Worm (Caenorhabditis elegans) whole organism, midembryonic: ENCODE measurements around the gene cal-1.

Source experiments
- T22C8.4 ChIP-seq: fragments of 200-800 bp; sonication (Bioruptor generic); IDR thresholded peaks from 2 replicates; pipeline ENCODE4 v1.3.6; 2022; ENCODE audit warnings: missing genetic modification characterization, missing compliant biosample characterization
- cog-1 ChIP-seq: sonication (generic microtip); optimal IDR thresholded peaks from 2 replicates; lab custom pipeline; 2016; ENCODE audit warnings: missing genetic modification characterization, missing compliant biosample characterization
- flt-1 ChIP-seq: fragments of 200-800 bp; sonication (Bioruptor generic); IDR thresholded peaks from 2 replicates; pipeline ENCODE4 v1.3.6; 2022; ENCODE audit warnings: missing genetic modification characterization, missing compliant biosample characterization
- klf-2 ChIP-seq: fragments of 200-800 bp; sonication (Bioruptor generic); conservative IDR thresholded peaks from 2 replicates; pipeline ENCODE4 v1.3.6; 2022; ENCODE audit warnings: missing genetic modification reagents, missing genetic modification characterization, missing compliant biosample characterization
- med-1 ChIP-seq: sonication (generic microtip); optimal IDR thresholded peaks from 2 replicates; lab custom pipeline; 2017; ENCODE audit warnings: missing genetic modification characterization, mild to moderate bottlenecking, missing compliant biosample characterization, antibody characterized with exemption, missing genetic modification reagents; ENCODE audit not compliant: insufficient read depth
- ref-1 ChIP-seq: fragments of 200-800 bp; sonication (Bioruptor generic); conservative IDR thresholded peaks from 2 replicates; pipeline ENCODE4 v1.3.6; 2022; ENCODE audit warnings: missing genetic modification reagents, missing genetic modification characterization, missing compliant biosample characterization
- tab-1 ChIP-seq: fragments of 200-800 bp; sonication (Bioruptor generic); IDR thresholded peaks from 2 replicates; pipeline ENCODE4 v1.3.6; 2022; ENCODE audit warnings: missing genetic modification characterization, missing compliant biosample characterization
- ztf-23 ChIP-seq: fragments of 200-800 bp; sonication (Bioruptor generic); IDR thresholded peaks from 2 replicates; pipeline ENCODE4 v1.3.6; 2022; ENCODE audit warnings: missing genetic modification reagents, missing genetic modification characterization, missing compliant biosample characterization
- ztf-29 ChIP-seq: fragments of 200-800 bp; sonication (Bioruptor generic); IDR thresholded peaks from 2 replicates; pipeline ENCODE4 v1.3.6; 2022; ENCODE audit warnings: missing genetic modification reagents, missing genetic modification characterization, missing compliant biosample characterization

cal-1 gene

ce11 chrV:12526758-12527157, 9.7 kb upstream of the cal-1 start, which contains the start of gene F45D3.1:
Gene F45D3.1 (plus strand): TSS chrV:12527058.
- no peak for TF ChIP-seq cog-1 (tag; lab: Kevin White, UChicago)
- TF ChIP-seq ref-1 (GFP tag; lab: Robert Waterston, UW) = no peak
- no peak for TF ChIP-seq flt-1 (GFP tag; lab: Robert Waterston, UW)
- no peak for TF ChIP-seq T22C8.4 (GFP tag; lab: Robert Waterston, UW)
- TF ChIP-seq ztf-23 (GFP tag; lab: Robert Waterston, UW) = no peak
- TF ChIP-seq med-1 (GFP tag; lab: Kevin White, UChicago) = no peak
- TF ChIP-seq ztf-29 (GFP tag; lab: Robert Waterston, UW) = no peak

ce11 chrV:12526124-12526523, 9.1 kb upstream of the cal-1 start:
- TF ChIP-seq cog-1 (tag; lab: Kevin White, UChicago) = no peak
- no peak for TF ChIP-seq T22C8.4 (GFP tag; lab: Robert Waterston, UW)
- no peak for TF ChIP-seq ztf-23 (GFP tag; lab: Robert Waterston, UW)
- TF ChIP-seq klf-2 (GFP tag; lab: Robert Waterston, UW) = no peak
- no peak for TF ChIP-seq ref-1 (GFP tag; lab: Robert Waterston, UW)
- no peak for TF ChIP-seq flt-1 (GFP tag; lab: Robert Waterston, UW)
- no peak for TF ChIP-seq tab-1 (GFP tag; lab: Robert Waterston, UW)
- TF ChIP-seq ztf-29 (GFP tag; lab: Robert Waterston, UW) = no peak
- TF ChIP-seq med-1 (GFP tag; lab: Kevin White, UChicago) = no peak

DNA sequence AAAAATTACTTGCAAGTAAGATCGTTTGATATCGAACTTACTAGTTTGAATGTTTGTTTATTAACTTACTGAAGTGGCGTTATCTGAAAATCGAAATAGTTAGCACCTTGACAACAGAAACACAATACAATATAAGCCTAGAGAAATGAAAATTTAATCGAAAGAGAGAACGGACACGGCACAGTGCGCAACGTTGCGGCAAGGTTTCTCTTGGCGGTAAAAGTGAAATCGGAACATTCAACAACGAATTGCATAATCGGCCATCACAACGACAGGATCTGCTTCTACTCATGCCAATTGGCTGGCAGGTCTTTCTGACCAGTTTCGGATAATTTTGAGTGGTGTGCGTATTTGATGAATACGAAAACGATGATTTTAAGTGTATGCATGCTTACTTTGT, 8.5 kb upstream of the cal-1 start, which contains the start of gene dyf-4:
Gene dyf-4, minus strand, starts transcription at position 213 of the 400 bp plus-strand sequence.
- no peak for TF ChIP-seq T22C8.4 (GFP tag; lab: Robert Waterston, UW)
- no peak for TF ChIP-seq ref-1 (GFP tag; lab: Robert Waterston, UW)
- no peak for TF ChIP-seq med-1 (GFP tag; lab: Kevin White, UChicago)
- no peak for TF ChIP-seq flt-1 (GFP tag; lab: Robert Waterston, UW)
- no peak for TF ChIP-seq ztf-29 (GFP tag; lab: Robert Waterston, UW)
- TF ChIP-seq cog-1 (tag; lab: Kevin White, UChicago) = no peak
- no peak for TF ChIP-seq tab-1 (GFP tag; lab: Robert Waterston, UW)
- no peak for TF ChIP-seq ztf-23 (GFP tag; lab: Robert Waterston, UW)
- TF ChIP-seq klf-2 (GFP tag; lab: Robert Waterston, UW) = no peak

DNA sequence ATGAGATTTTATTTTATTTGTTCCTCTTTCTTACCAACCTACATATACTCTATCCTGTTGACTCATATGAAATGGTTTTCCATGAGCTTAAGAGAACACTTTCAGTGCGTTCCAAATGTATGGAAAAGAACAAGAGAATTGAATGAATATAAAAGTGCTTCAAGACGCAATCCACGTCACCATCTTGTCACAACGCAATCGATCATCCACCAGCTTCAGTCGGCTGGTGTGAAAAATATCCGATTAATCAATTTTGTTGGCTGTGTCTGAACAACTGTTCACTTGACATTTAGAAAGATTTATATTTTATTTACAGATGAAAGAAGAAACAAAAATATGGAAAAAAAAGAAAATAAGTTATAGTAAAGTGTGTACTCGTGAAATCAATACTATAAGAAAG, 6.3 kb upstream of the cal-1 start:
- TF ChIP-seq ref-1 (GFP tag; lab: Robert Waterston, UW) (no peak), flt-1 (GFP tag; lab: Robert Waterston, UW) (no peak), cog-1 (tag; lab: Kevin White, UChicago) (no peak), klf-2 (GFP tag; lab: Robert Waterston, UW) (no peak), med-1 (GFP tag; lab: Kevin White, UChicago) (no peak), T22C8.4 (GFP tag; lab: Robert Waterston, UW) (no peak), ztf-29 (GFP tag; lab: Robert Waterston, UW) (no peak), ztf-23 (GFP tag; lab: Robert Waterston, UW) (no peak), tab-1 (GFP tag; lab: Robert Waterston, UW) (no peak)

ce11 chrV:12518770-12519169, 1.7 kb upstream of the cal-1 start:
- no peak for TF ChIP-seq ztf-29 (GFP tag; lab: Robert Waterston, UW)
- TF ChIP-seq ref-1 (GFP tag; lab: Robert Waterston, UW) = no peak
- TF ChIP-seq med-1 (GFP tag; lab: Kevin White, UChicago) = no peak
- no peak for TF ChIP-seq cog-1 (tag; lab: Kevin White, UChicago)
- no peak for TF ChIP-seq T22C8.4 (GFP tag; lab: Robert Waterston, UW)
- TF ChIP-seq tab-1 (GFP tag; lab: Robert Waterston, UW) = no peak
- no peak for TF ChIP-seq klf-2 (GFP tag; lab: Robert Waterston, UW)
- TF ChIP-seq flt-1 (GFP tag; lab: Robert Waterston, UW) = no peak

DNA sequence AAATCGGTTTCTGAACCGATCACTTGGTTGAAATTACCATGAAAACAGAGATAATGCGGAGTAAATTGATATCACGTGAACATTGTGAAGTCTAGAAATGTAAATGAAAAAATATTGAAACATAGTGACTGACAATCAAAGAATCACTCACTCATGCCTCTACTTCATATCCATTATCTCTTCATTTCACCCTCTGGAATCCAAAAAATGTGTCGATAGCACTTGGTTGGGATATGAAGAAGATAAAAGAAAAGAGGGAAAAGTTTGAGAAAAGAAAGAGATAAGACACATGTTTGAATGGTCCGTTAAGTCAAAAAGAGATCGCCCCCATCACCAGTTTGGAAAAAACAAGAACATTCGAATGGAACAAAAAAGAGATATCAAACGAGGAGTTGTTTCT, 709 bp upstream of the cal-1 start:
- no peak for TF ChIP-seq klf-2 (GFP tag; lab: Robert Waterston, UW)
- TF ChIP-seq flt-1 (GFP tag; lab: Robert Waterston, UW) = no peak

- TF ChIP-seq cog-1 (tag; lab: Kevin White, UChicago) = no peak
- TF ChIP-seq ztf-29 (GFP tag; lab: Robert Waterston, UW) = no peak
- TF ChIP-seq ztf-23 (GFP tag; lab: Robert Waterston, UW) = no peak
- TF ChIP-seq klf-2 (GFP tag; lab: Robert Waterston, UW) = no peak
- TF ChIP-seq T22C8.4 (GFP tag; lab: Robert Waterston, UW) = no peak
- no peak for TF ChIP-seq tab-1 (GFP tag; lab: Robert Waterston, UW)
- no peak for TF ChIP-seq ref-1 (GFP tag; lab: Robert Waterston, UW)
- no peak for TF ChIP-seq med-1 (GFP tag; lab: Kevin White, UChicago)
- no peak for TF ChIP-seq flt-1 (GFP tag; lab: Robert Waterston, UW)
These were observed 3.1 kb downstream of the cal-1 start for ce11 chrV:12513900-12514299.

ce11 chrV:12512773-12513172, 4.3 kb downstream of the cal-1 start, which contains the start of the genes T28H10.2 and lgmn-1:
Gene T28H10.2 (minus strand): TSS chrV:12512949.
Gene lgmn-1 (plus strand): TSS chrV:12513056.
- TF ChIP-seq ztf-29 (GFP tag; lab: Robert Waterston, UW) (no peak), T22C8.4 (GFP tag; lab: Robert Waterston, UW) (no peak), tab-1 (GFP tag; lab: Robert Waterston, UW) (no peak), ref-1 (GFP tag; lab: Robert Waterston, UW) (no peak), klf-2 (GFP tag; lab: Robert Waterston, UW) (no peak), cog-1 (tag; lab: Kevin White, UChicago) (no peak), ztf-23 (GFP tag; lab: Robert Waterston, UW) (no peak), med-1 (GFP tag; lab: Kevin White, UChicago) (no peak), flt-1 (GFP tag; lab: Robert Waterston, UW) (no peak)

ce11 chrV:12511946-12512345, 5.1 kb downstream of the cal-1 start:
- TF ChIP-seq cog-1 (tag; lab: Kevin White, UChicago) = no peak
- TF ChIP-seq klf-2 (GFP tag; lab: Robert Waterston, UW) = no peak
- TF ChIP-seq flt-1 (GFP tag; lab: Robert Waterston, UW) = no peak
- no peak for TF ChIP-seq tab-1 (GFP tag; lab: Robert Waterston, UW)
- no peak for TF ChIP-seq ztf-23 (GFP tag; lab: Robert Waterston, UW)
- TF ChIP-seq ztf-29 (GFP tag; lab: Robert Waterston, UW) = no peak
- TF ChIP-seq ref-1 (GFP tag; lab: Robert Waterston, UW) = no peak
- no peak for TF ChIP-seq T22C8.4 (GFP tag; lab: Robert Waterston, UW)
- TF ChIP-seq med-1 (GFP tag; lab: Kevin White, UChicago) = no peak
